Worm (Caenorhabditis elegans) whole organism, L4 larva: ENCODE data around the gene Y46G5A.15.

Experiments used
- ZK546.5 ChIP-seq, 2 experiments: sonication (generic microtip); optimal IDR thresholded peaks; 2 replicates each; lab custom pipeline; 2017; ENCODE audit warnings: missing biosample characterization in 2 of 2, missing genetic modification characterization in 2 of 2
- dpl-1 ChIP-seq: fragments of 150-350 bp; optimal IDR thresholded peaks from 2 replicates; lab custom pipeline; 2014; ENCODE audit warnings: missing biosample characterization, missing genetic modification reagents, missing genetic modification characterization
- hmg-1.1 ChIP-seq: fragments of 200-800 bp; sonication (Bioruptor generic); IDR thresholded peaks from 2 replicates; pipeline ENCODE4 v1.3.6; 2022; ENCODE audit warnings: missing genetic modification reagents, missing genetic modification characterization, missing compliant biosample characterization
- lin-39 ChIP-seq: fragments of 150-350 bp; optimal IDR thresholded peaks from 2 replicates; lab custom pipeline; 2014; ENCODE audit warnings: missing biosample characterization, missing genetic modification reagents, missing genetic modification characterization
- lir-3 ChIP-seq: sonication (generic microtip); optimal IDR thresholded peaks from 2 replicates; lab custom pipeline; 2016; ENCODE audit warnings: mild to moderate bottlenecking, missing genetic modification characterization, missing compliant biosample characterization
- pha-4 ChIP-seq, 2 experiments: fragments of 150-350 bp in 1 of 2; fragments of 200-800 bp in 1 of 2; sonication (Bioruptor generic) in 1 of 2; IDR thresholded peaks in 1 of 2; optimal IDR thresholded peaks in 1 of 2; 2 replicates each; pipeline versions ENCODE4 v1.3.6 to Lab custom; 2014 to 2022; ENCODE audit warnings: missing genetic modification characterization in 2 of 2, missing genetic modification reagents in 2 of 2, missing biosample characterization in 1 of 2, missing compliant biosample characterization in 1 of 2
- ztf-11 ChIP-seq: fragments of 150-350 bp; optimal IDR thresholded peaks from 2 replicates; lab custom pipeline; 2014; ENCODE audit warnings: missing biosample characterization, missing genetic modification characterization

ce11 chrII:12767258-12767824, 17.9 kb downstream of the Y46G5A.15 start:
- no peak for TF ChIP-seq ZK546.5 (tag; optimal IDR thresholded peaks at IDR 0.05; lab: Kevin White, UChicago)
- no peak for TF ChIP-seq lin-39 (tag; lab: Kevin White, UChicago)
- no peak for TF ChIP-seq ztf-11 (tag; lab: Kevin White, UChicago)
- TF ChIP-seq dpl-1 (GFP tag; lab: Kevin White, UChicago) = no peak
- no peak for TF ChIP-seq hmg-1.1 (GFP tag; lab: Robert Waterston, UW)
- TF ChIP-seq pha-4 (GFP tag; IDR thresholded peaks at IDR 0.05; lab: Robert Waterston, UW) = no peak
- TF ChIP-seq pha-4 (tag; optimal IDR thresholded peaks at IDR 0.05; lab: Kevin White, UChicago) = no peak
- TF ChIP-seq lir-3 = no peak
